Worm (Caenorhabditis elegans) whole organism, late embryonic: ENCODE data around the gene bre-3.

Experiments used
- ets-4 ChIP-seq: sonication (generic microtip); optimal IDR thresholded peaks from 2 replicates; lab custom pipeline; 2016; ENCODE audit warnings: missing genetic modification characterization, missing compliant biosample characterization
- nfya-1 ChIP-seq: sonication (generic microtip); optimal IDR thresholded peaks from 2 replicates; lab custom pipeline; 2017; ENCODE audit warnings: missing genetic modification characterization, mild to moderate bottlenecking, missing compliant biosample characterization, antibody characterized with exemption, moderate library complexity
- ref-2 ChIP-seq: sonication (generic microtip); optimal IDR thresholded peaks from 2 replicates; lab custom pipeline; 2016; ENCODE audit warnings: missing genetic modification characterization, missing compliant biosample characterization
- unc-3 ChIP-seq, 2 experiments: fragments of 200-800 bp in 1 of 2; sonication (Bioruptor generic) in 1 of 2; sonication (generic microtip) in 1 of 2; conservative IDR thresholded peaks in 1 of 2; optimal IDR thresholded peaks in 1 of 2; 2 replicates each; pipeline versions ENCODE4 v1.3.6 to Lab custom; 2016 to 2022; ENCODE audit warnings: missing compliant biosample characterization in 2 of 2, missing genetic modification characterization in 2 of 2, missing genetic modification reagents in 1 of 2

DNA sequence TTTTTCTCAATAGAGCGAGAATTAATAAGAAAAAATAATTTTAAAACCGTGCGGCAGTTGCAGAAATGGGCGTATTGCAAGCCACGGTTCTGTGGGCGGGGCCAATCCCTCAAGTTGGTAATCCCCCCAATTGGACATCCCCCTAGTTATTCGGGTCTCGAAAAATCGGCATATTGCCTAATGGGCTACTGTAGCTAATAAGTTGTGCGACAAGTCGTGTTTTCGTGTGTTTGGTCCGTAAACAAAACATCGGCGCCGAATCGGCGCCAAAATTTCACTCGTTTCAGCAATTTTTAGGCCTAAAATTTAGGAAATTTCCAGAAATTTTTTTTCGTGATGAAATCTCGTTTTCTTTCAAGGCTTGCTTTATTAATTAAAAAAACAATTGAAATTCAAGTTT is 19.1 kb upstream of the bre-3 start:
- no peak for TF ChIP-seq ets-4
- no peak for TF ChIP-seq ref-2 (tag; lab: Kevin White, UChicago)
- TF ChIP-seq unc-3 (GFP tag; conservative IDR thresholded peaks at IDR 0.05; lab: Robert Waterston, UW), result no peak
- TF ChIP-seq unc-3 (tag; optimal IDR thresholded peaks at IDR 0.05; lab: Kevin White, UChicago), result no peak
- no peak for TF ChIP-seq nfya-1 (tag; lab: Kevin White, UChicago)
